Worm (Caenorhabditis elegans): ENCODE results near the gene Y38H6C.21.

ce11 chrV:20544092-20544491 is 11.0 kb downstream of the Y38H6C.21 start, which contains the start of gene slc-36.3:
- no peak for TF ChIP-seq dao-5 (tag; optimal IDR thresholded peaks at IDR 0.05)
- no peak for TF ChIP-seq him-1 (tag; optimal IDR thresholded peaks at IDR 0.05)

All from whole organism, L4/young adult.